Worm (Caenorhabditis elegans) whole organism, L4/young adult: ENCODE results near the gene M57.2.

Experiments
- dao-5 ChIP-seq: sonication (generic microtip); optimal IDR thresholded peaks from 2 replicates; lab custom pipeline; 2016; ENCODE audit warnings: missing genotype, missing genetic modification characterization, moderate library complexity, missing compliant biosample characterization
- him-1 ChIP-seq: sonication (generic microtip); optimal IDR thresholded peaks from 2 replicates; lab custom pipeline; 2016; ENCODE audit warnings: missing genotype, missing genetic modification reagents, missing genetic modification characterization, missing compliant biosample characterization

- TF ChIP-seq dao-5 (no peak), him-1 (tag; lab: Kevin White, UChicago) (no peak)
These were observed 25.8 kb downstream of the M57.2 start for ce11 chrIV:3552933-3553332.
